Worm (Caenorhabditis elegans) whole organism, mixed stage, embryonic: ENCODE data around the gene bcl-7.

ENCODE experiments used
- M03D4.4 ChIP-seq: sonication (generic microtip); optimal IDR thresholded peaks from 2 replicates; lab custom pipeline; 2017; ENCODE audit warnings: mild to moderate bottlenecking, missing genetic modification characterization, missing compliant biosample characterization
- bed-3 ChIP-seq: fragments of 200-800 bp; sonication (Bioruptor generic); optimal IDR thresholded peaks from 3 replicates; lab custom pipeline; 2018; ENCODE audit warnings: mild to moderate bottlenecking, missing genetic modification characterization, moderate library complexity, missing compliant biosample characterization
- blmp-1 ChIP-seq: fragments of 150-350 bp; optimal IDR thresholded peaks from 2 replicates; lab custom pipeline; 2014; ENCODE audit warnings: missing biosample characterization, missing genetic modification characterization
- ceh-39 ChIP-seq: fragments of 150-350 bp; optimal IDR thresholded peaks from 2 replicates; lab custom pipeline; 2014; ENCODE audit warnings: missing biosample characterization, missing genetic modification characterization
- ceh-83 ChIP-seq: fragments of 200-800 bp; sonication (Bioruptor generic); optimal IDR thresholded peaks from 2 replicates; lab custom pipeline; 2018; ENCODE audit warnings: mild to moderate bottlenecking, missing genetic modification characterization, missing compliant biosample characterization
- cnd-1 ChIP-seq: fragments of 200-800 bp; sonication (Bioruptor generic); optimal IDR thresholded peaks from 2 replicates; lab custom pipeline; 2018; ENCODE audit warnings: mild to moderate bottlenecking, missing genetic modification characterization, missing compliant biosample characterization
- drap-1 ChIP-seq: fragments of 200-800 bp; sonication (Bioruptor generic); optimal IDR thresholded peaks from 3 replicates; lab custom pipeline; 2018; ENCODE audit warnings: mild to moderate bottlenecking, missing genetic modification characterization, missing compliant biosample characterization
- elt-3 ChIP-seq: fragments of 150-350 bp; optimal IDR thresholded peaks from 2 replicates; lab custom pipeline; 2014; ENCODE audit warnings: missing biosample characterization, missing genetic modification characterization
- flh-1 ChIP-seq: fragments of 200-800 bp; sonication (Bioruptor generic); optimal IDR thresholded peaks from 2 replicates; lab custom pipeline; 2018; ENCODE audit warnings: mild to moderate bottlenecking, missing genetic modification characterization, moderate library complexity, missing compliant biosample characterization
- ham-2 ChIP-seq: fragments of 200-800 bp; sonication (Bioruptor generic); optimal IDR thresholded peaks from 2 replicates; lab custom pipeline; 2018; ENCODE audit warnings: mild to moderate bottlenecking, missing genetic modification characterization, missing compliant biosample characterization
- hlh-1 ChIP-seq: fragments of 150-350 bp; optimal IDR thresholded peaks from 2 replicates; lab custom pipeline; 2014; ENCODE audit warnings: missing biosample characterization, missing genetic modification reagents, missing genetic modification characterization
- lin-13 ChIP-seq: fragments of 150-350 bp; optimal IDR thresholded peaks from 2 replicates; lab custom pipeline; 2014; ENCODE audit warnings: missing biosample characterization, missing genetic modification characterization
- lsy-2 ChIP-seq: fragments of 150-350 bp; optimal IDR thresholded peaks from 2 replicates; lab custom pipeline; 2014; ENCODE audit warnings: missing biosample characterization, missing genetic modification characterization
- mab-5 ChIP-seq: fragments of 150-350 bp; optimal IDR thresholded peaks from 2 replicates; lab custom pipeline; 2014; ENCODE audit warnings: missing biosample characterization, missing genetic modification characterization
- mep-1 ChIP-seq: fragments of 150-350 bp; optimal IDR thresholded peaks from 2 replicates; lab custom pipeline; 2017; ENCODE audit warnings: missing biosample characterization, missing genetic modification reagents, missing genetic modification characterization, inconsistent platforms
- mls-2 ChIP-seq: sonication (generic microtip); optimal IDR thresholded peaks from 2 replicates; lab custom pipeline; 2016; ENCODE audit warnings: mild to moderate bottlenecking, missing genetic modification characterization, moderate library complexity, missing compliant biosample characterization
- nhr-12 ChIP-seq: fragments of 150-350 bp; optimal IDR thresholded peaks from 2 replicates; lab custom pipeline; 2014; ENCODE audit warnings: missing biosample characterization, missing genetic modification characterization
- nhr-237 ChIP-seq: fragments of 150-350 bp; optimal IDR thresholded peaks from 2 replicates; lab custom pipeline; 2014; ENCODE audit warnings: missing biosample characterization, missing genetic modification characterization
- nhr-28 ChIP-seq: fragments of 150-350 bp; optimal IDR thresholded peaks from 2 replicates; lab custom pipeline; 2014; ENCODE audit warnings: missing biosample characterization, missing genetic modification characterization
- nhr-76 ChIP-seq: sonication (generic microtip); optimal IDR thresholded peaks from 2 replicates; lab custom pipeline; 2017; ENCODE audit warnings: missing biosample characterization, missing genetic modification characterization
- pha-4 ChIP-seq: fragments of 150-350 bp; optimal IDR thresholded peaks from 2 replicates; lab custom pipeline; 2018; ENCODE audit warnings: missing biosample characterization, missing genetic modification reagents, missing genetic modification characterization
- sem-2 ChIP-seq: fragments of 200-800 bp; sonication (Bioruptor generic); optimal IDR thresholded peaks from 2 replicates; lab custom pipeline; 2018; ENCODE audit warnings: mild to moderate bottlenecking, missing genetic modification characterization, missing compliant biosample characterization
- sptf-1 ChIP-seq: sonication (generic microtip); optimal IDR thresholded peaks from 2 replicates; lab custom pipeline; 2017; ENCODE audit warnings: mild to moderate bottlenecking, missing genetic modification characterization, moderate library complexity, missing compliant biosample characterization
- tbx-8 ChIP-seq: fragments of 200-800 bp; sonication (Bioruptor generic); optimal IDR thresholded peaks from 2 replicates; lab custom pipeline; 2018; ENCODE audit warnings: mild to moderate bottlenecking, missing genetic modification characterization, moderate library complexity, missing compliant biosample characterization
- unc-120 ChIP-seq: sonication (generic microtip); optimal IDR thresholded peaks from 2 replicates; lab custom pipeline; 2017; ENCODE audit warnings: missing genetic modification characterization, missing compliant biosample characterization; ENCODE audit not compliant: poor library complexity, severe bottlenecking
- unc-39 ChIP-seq: fragments of 150-350 bp; optimal IDR thresholded peaks from 2 replicates; lab custom pipeline; 2014; ENCODE audit warnings: missing biosample characterization, missing genetic modification characterization
- unc-62 ChIP-seq: fragments of 150-350 bp; optimal IDR thresholded peaks from 2 replicates; lab custom pipeline; 2014; ENCODE audit warnings: missing biosample characterization, missing genetic modification reagents, missing genetic modification characterization
- zip-8 ChIP-seq: fragments of 150-350 bp; optimal IDR thresholded peaks from 2 replicates; lab custom pipeline; 2014; ENCODE audit warnings: missing biosample characterization, missing genetic modification characterization
- ztf-11 ChIP-seq: fragments of 150-350 bp; optimal IDR thresholded peaks from 2 replicates; lab custom pipeline; 2014; ENCODE audit warnings: missing biosample characterization, missing genetic modification characterization

The bcl-7 gene

ce11 chrIII:5961560-5961959, 35.7 kb downstream of the bcl-7 start:
- no peak for TF ChIP-seq drap-1
- no peak for TF ChIP-seq elt-3
- TF ChIP-seq unc-62: no peak
- no peak for TF ChIP-seq mls-2 (tag; lab: Kevin White, UChicago)
- no peak for TF ChIP-seq ceh-83
- no peak for TF ChIP-seq ceh-39 (tag; lab: Kevin White, UChicago)
- TF ChIP-seq bed-3: no peak
- TF ChIP-seq nhr-28 (tag; lab: Kevin White, UChicago): no peak
- no peak for TF ChIP-seq ztf-11
- no peak for TF ChIP-seq nhr-237 (tag; lab: Kevin White, UChicago)

- TF ChIP-seq ceh-83: no peak
- no peak for TF ChIP-seq pha-4 (tag; lab: Kevin White, UChicago)
- no peak for TF ChIP-seq mep-1 (tag; lab: Kevin White, UChicago)
- no peak for TF ChIP-seq M03D4.4 (tag; lab: Kevin White, UChicago)
- TF ChIP-seq ztf-11: no peak
- no peak for TF ChIP-seq mls-2 (tag; lab: Kevin White, UChicago)
- TF ChIP-seq cnd-1: no peak
- TF ChIP-seq unc-62: no peak
- TF ChIP-seq unc-39 (tag; lab: Kevin White, UChicago): no peak
- no peak for TF ChIP-seq tbx-8 (GFP tag; lab: Kevin White, UChicago)
- no peak for TF ChIP-seq flh-1 (GFP tag; lab: Kevin White, UChicago)
- no peak for TF ChIP-seq hlh-1 (tag; lab: Kevin White, UChicago)
- no peak for TF ChIP-seq nhr-76
Measured at ce11 chrIII:5964058-5964632, 38.3 kb downstream of the bcl-7 start.

ce11 chrIII:5965368-5965767, 39.5 kb downstream of the bcl-7 start:
- TF ChIP-seq mls-2 (tag; lab: Kevin White, UChicago): no peak
- TF ChIP-seq tbx-8 (GFP tag; lab: Kevin White, UChicago): no peak
- no peak for TF ChIP-seq ham-2 (GFP tag; lab: Kevin White, UChicago)
- TF ChIP-seq mab-5 (tag; lab: Kevin White, UChicago): no peak
- no peak for TF ChIP-seq sem-2 (GFP tag; lab: Kevin White, UChicago)
- no peak for TF ChIP-seq pha-4 (tag; lab: Kevin White, UChicago)
- TF ChIP-seq sptf-1: no peak
- no peak for TF ChIP-seq zip-8 (tag; lab: Kevin White, UChicago)
- no peak for TF ChIP-seq ztf-11
- TF ChIP-seq nhr-12: no peak
- TF ChIP-seq, all 35 proteins: peak for 0

ce11 chrIII:5965839-5966463, 40.1 kb downstream of the bcl-7 start, which contains the start of gene dct-6:
dct-6 (plus strand) TSS chrIII:5966413.
- TF ChIP-seq hlh-1 (tag; lab: Kevin White, UChicago) (no peak), ceh-83 (no peak), drap-1 (no peak), unc-39 (tag; lab: Kevin White, UChicago) (no peak), nhr-28 (tag; lab: Kevin White, UChicago) (no peak), lin-13 (no peak), ham-2 (GFP tag; lab: Kevin White, UChicago) (no peak), ztf-11 (no peak), sem-2 (GFP tag; lab: Kevin White, UChicago) (no peak), nhr-76 (no peak), mab-5 (tag; lab: Kevin White, UChicago) (no peak)

- TF ChIP-seq zip-8 (tag; lab: Kevin White, UChicago) (peak; percentile 94), lin-13 (no peak)
Measured at ce11 chrIII:5967640-5968039, 41.8 kb downstream of the bcl-7 start.

ce11 chrIII:5975005-5975730, 49.3 kb downstream of the bcl-7 start, which contains the start of gene mlp-1:
mlp-1 (minus strand) TSS chrIII:5975055.
- peak; percentile 56 for TF ChIP-seq unc-62
- no peak for TF ChIP-seq blmp-1
- no peak for TF ChIP-seq drap-1
- no peak for TF ChIP-seq lsy-2 (tag; lab: Kevin White, UChicago)
- TF ChIP-seq hlh-1 (tag; lab: Kevin White, UChicago): peak; percentile 86
- peak; percentile 15 for TF ChIP-seq unc-120 (tag; lab: Kevin White, UChicago)
- TF ChIP-seq nhr-237 (tag; lab: Kevin White, UChicago): no peak
- TF ChIP-seq nhr-28 (tag; lab: Kevin White, UChicago): no peak
- TF ChIP-seq, all 35 proteins: peak for 3
